Fruit fly (Drosophila melanogaster) whole organism, prepupa: ENCODE results near the gene CG4815.

Source experiments
- CG10631 ChIP-seq: fragments of 200-800 bp; sonication (Bioruptor generic); optimal IDR thresholded peaks from 2 replicates; lab custom pipeline; 2016; ENCODE audit warnings: missing biosample characterization, missing genetic modification characterization
- CG11902 ChIP-seq: fragments of 200-800 bp; sonication (Bioruptor generic); optimal IDR thresholded peaks from 3 replicates; lab custom pipeline; 2016; ENCODE audit warnings: missing biosample characterization, missing genetic modification characterization
- CG32006 ChIP-seq: fragments of 200-800 bp; sonication (Bioruptor generic); optimal IDR thresholded peaks from 3 replicates; lab custom pipeline; 2017; ENCODE audit warnings: missing biosample characterization, mild to moderate bottlenecking, missing genetic modification characterization
- CG34406 ChIP-seq: fragments of 200-800 bp; sonication (Bioruptor generic); optimal IDR thresholded peaks from 3 replicates; lab custom pipeline; 2016; ENCODE audit warnings: missing biosample characterization, missing genetic modification characterization
- CG6163 ChIP-seq: fragments of 200-800 bp; sonication (Bioruptor generic); IDR thresholded peaks from 3 replicates; pipeline ENCODE4 v1.3.6; 2022; ENCODE audit warnings: missing biosample characterization, missing genetic modification characterization
- CG6854 ChIP-seq: fragments of 200-800 bp; sonication (Bioruptor generic); optimal IDR thresholded peaks from 2 replicates; lab custom pipeline; 2017; ENCODE audit warnings: missing biosample characterization, mild to moderate bottlenecking, missing genetic modification characterization
- CG8119 ChIP-seq: fragments of 200-800 bp; sonication (Bioruptor generic); IDR thresholded peaks from 3 replicates; pipeline ENCODE4 v1.3.6; 2022; ENCODE audit warnings: missing biosample characterization, missing genetic modification characterization
- CG8632 ChIP-seq: fragments of 200-800 bp; sonication (Bioruptor generic); optimal IDR thresholded peaks from 3 replicates; lab custom pipeline; 2016; ENCODE audit warnings: missing biosample characterization, missing genetic modification characterization
- Eip75B ChIP-seq: fragments of 200-800 bp; sonication (Bioruptor generic); optimal IDR thresholded peaks from 3 replicates; lab custom pipeline; 2016; ENCODE audit warnings: missing biosample characterization, missing genetic modification characterization
- Eip78C ChIP-seq: fragments of 200-800 bp; sonication (Bioruptor generic); peaks from one replicate; lab custom pipeline; 2016; ENCODE audit warnings: missing biosample characterization, missing genetic modification characterization
- Eip93F ChIP-seq: fragments of 200-800 bp; sonication (Bioruptor generic); optimal IDR thresholded peaks from 2 replicates; lab custom pipeline; 2016; ENCODE audit warnings: missing biosample characterization, mild to moderate bottlenecking, missing genetic modification characterization
- Ets96B ChIP-seq: fragments of 200-800 bp; optimal IDR thresholded peaks from 2 replicates; lab custom pipeline; 2019; ENCODE audit warnings: missing biosample characterization, mild to moderate bottlenecking, missing genetic modification characterization, moderate library complexity
- Hr39 ChIP-seq: fragments of 200-800 bp; sonication (Bioruptor generic); optimal IDR thresholded peaks from 2 replicates; lab custom pipeline; 2016; ENCODE audit warnings: missing biosample characterization, missing genetic modification characterization
- Sox14 ChIP-seq: fragments of 200-800 bp; sonication (Bioruptor generic); optimal IDR thresholded peaks from 3 replicates; lab custom pipeline; 2016; ENCODE audit warnings: missing biosample characterization, missing genetic modification characterization
- acj6 ChIP-seq: fragments of 200-800 bp; sonication (Bioruptor generic); optimal IDR thresholded peaks from 3 replicates; lab custom pipeline; 2016; ENCODE audit warnings: missing biosample characterization, missing genetic modification characterization
- dsx ChIP-seq: fragments of 200-800 bp; optimal IDR thresholded peaks from 3 replicates; lab custom pipeline; 2019; ENCODE audit warnings: missing biosample characterization, mild to moderate bottlenecking, missing genetic modification characterization, moderate library complexity; ENCODE audit not compliant: poor library complexity, severe bottlenecking
- eg ChIP-seq: fragments of 200-800 bp; sonication (Bioruptor generic); IDR thresholded peaks from 3 replicates; pipeline ENCODE4 v1.3.6; 2022; ENCODE audit warnings: missing biosample characterization, missing genetic modification characterization
- esn ChIP-seq: fragments of 200-800 bp; sonication (Bioruptor generic); optimal IDR thresholded peaks from 2 replicates; lab custom pipeline; 2016; ENCODE audit warnings: missing biosample characterization, mild to moderate bottlenecking, missing genetic modification characterization, moderate library complexity
- fkh ChIP-seq: fragments of 200-800 bp; sonication (Bioruptor generic); optimal IDR thresholded peaks from 3 replicates; lab custom pipeline; 2017; ENCODE audit warnings: missing biosample characterization, mild to moderate bottlenecking, missing genetic modification characterization, moderate library complexity
- salr ChIP-seq, 2 experiments: fragments of 200-800 bp; sonication (Bioruptor generic); optimal IDR thresholded peaks; 3 replicates each; lab custom pipeline; 2016 to 2018; ENCODE audit warnings: missing biosample characterization in 2 of 2, missing genetic modification characterization in 2 of 2, mild to moderate bottlenecking in 1 of 2
- spab ChIP-seq: fragments of 200-800 bp; sonication (Bioruptor generic); optimal IDR thresholded peaks from 2 replicates; lab custom pipeline; 2017; ENCODE audit warnings: missing biosample characterization, mild to moderate bottlenecking, missing genetic modification characterization, missing genetic modification reagents
- ss ChIP-seq, 2 experiments: fragments of 200-800 bp; sonication (Bioruptor generic); optimal IDR thresholded peaks; 2 replicates in 1 of 2; 3 replicates in 1 of 2; lab custom pipeline; 2017 to 2018; ENCODE audit warnings: mild to moderate bottlenecking in 2 of 2, missing biosample characterization in 2 of 2, missing genetic modification characterization in 2 of 2, moderate library complexity in 1 of 2
- svp ChIP-seq: fragments of 200-800 bp; sonication (Bioruptor generic); peaks from one replicate; lab custom pipeline; 2016; ENCODE audit warnings: missing biosample characterization, missing genetic modification characterization
- vri ChIP-seq: fragments of 200-800 bp; sonication (Bioruptor generic); optimal IDR thresholded peaks from 3 replicates; lab custom pipeline; 2016; ENCODE audit warnings: missing biosample characterization, mild to moderate bottlenecking, missing genetic modification characterization

Gene CG4815

DNA sequence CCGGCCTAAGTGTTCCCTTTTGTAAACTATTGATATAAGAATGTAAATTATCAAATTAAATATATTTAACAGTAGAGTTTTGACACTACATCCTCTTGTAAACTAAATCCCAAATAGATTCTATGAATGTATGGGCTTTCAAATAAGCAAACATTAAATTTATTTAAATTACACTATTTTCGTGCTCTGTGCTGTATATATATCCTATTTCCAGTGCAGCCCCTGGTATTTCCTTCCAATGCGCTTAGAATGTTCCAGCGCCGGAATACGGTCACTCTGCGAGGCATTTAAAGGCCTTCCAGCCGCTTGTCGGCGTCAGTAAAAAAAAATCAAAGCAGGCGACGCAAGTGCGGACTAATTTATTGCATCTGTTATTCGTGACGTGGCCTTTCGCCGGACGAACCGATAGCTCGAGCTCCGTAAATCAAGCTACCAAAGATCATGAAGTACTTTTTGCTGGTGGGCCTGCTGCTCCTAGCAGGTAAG is 42.1 kb downstream of the CG4815 start, which contains the start of gene Gp93 (continued):
- TF ChIP-seq acj6 (GFP tag; lab: Kevin White, UChicago) = no peak
- TF ChIP-seq CG34406 (GFP tag; lab: Kevin White, UChicago) = peak; percentile 61
- peak; percentile 64; the same call in 2 of the 3 replicates for TF ChIP-seq CG8119 (GFP tag; lab: Robert Waterston, UW)
- TF ChIP-seq vri (GFP tag; lab: Kevin White, UChicago) = no peak
- peak; percentile 20 for TF ChIP-seq Eip75B (GFP tag; lab: Kevin White, UChicago)
- TF ChIP-seq CG6854 = peak; percentile 26
- no peak for TF ChIP-seq ss (GFP tag; optimal IDR thresholded peaks at IDR 0.05; lab: Kevin White, UChicago)
- TF ChIP-seq CG8632 (GFP tag; lab: Kevin White, UChicago) = peak; percentile 71
- TF ChIP-seq esn (GFP tag; lab: Kevin White, UChicago) = peak; percentile 74
- TF ChIP-seq fkh (GFP tag; lab: Kevin White, UChicago) = no peak

DNA sequence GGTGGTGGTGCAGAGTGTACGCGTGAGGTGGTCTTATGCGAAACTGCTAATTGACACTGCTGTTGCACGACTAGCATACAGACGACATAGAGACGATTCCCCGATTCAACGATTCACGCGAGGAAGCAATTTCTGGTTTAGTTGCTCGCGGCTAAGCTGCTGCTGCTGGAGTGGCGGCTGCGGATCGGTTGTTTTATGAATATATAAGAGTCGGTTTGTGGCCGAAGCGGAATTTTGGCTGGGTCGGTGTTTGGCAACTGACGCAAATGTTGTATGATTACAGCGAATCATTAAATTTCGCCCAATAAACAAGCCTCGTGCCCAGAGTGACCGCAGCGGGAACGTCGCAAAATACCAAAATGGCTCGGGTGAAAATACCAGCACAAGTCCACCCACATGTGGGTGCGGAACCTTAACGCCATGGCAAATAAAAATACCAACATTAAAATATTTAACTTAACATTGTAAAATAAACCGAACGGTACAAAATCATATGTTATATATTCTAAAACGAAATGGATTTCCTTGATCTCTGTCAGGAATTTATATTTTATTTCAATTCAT is 42.8 kb downstream of the CG4815 start, which contains the start of gene mfrn:
Gene mfrn, minus strand, starts transcription at position 340 of the 564 bp plus-strand sequence.
- TF ChIP-seq Sox14 (no peak), CG6854 (peak; percentile 7), CG32006 (GFP tag; lab: Kevin White, UChicago) (no peak), svp (GFP tag; lab: Kevin White, UChicago) (no peak)

DNA sequence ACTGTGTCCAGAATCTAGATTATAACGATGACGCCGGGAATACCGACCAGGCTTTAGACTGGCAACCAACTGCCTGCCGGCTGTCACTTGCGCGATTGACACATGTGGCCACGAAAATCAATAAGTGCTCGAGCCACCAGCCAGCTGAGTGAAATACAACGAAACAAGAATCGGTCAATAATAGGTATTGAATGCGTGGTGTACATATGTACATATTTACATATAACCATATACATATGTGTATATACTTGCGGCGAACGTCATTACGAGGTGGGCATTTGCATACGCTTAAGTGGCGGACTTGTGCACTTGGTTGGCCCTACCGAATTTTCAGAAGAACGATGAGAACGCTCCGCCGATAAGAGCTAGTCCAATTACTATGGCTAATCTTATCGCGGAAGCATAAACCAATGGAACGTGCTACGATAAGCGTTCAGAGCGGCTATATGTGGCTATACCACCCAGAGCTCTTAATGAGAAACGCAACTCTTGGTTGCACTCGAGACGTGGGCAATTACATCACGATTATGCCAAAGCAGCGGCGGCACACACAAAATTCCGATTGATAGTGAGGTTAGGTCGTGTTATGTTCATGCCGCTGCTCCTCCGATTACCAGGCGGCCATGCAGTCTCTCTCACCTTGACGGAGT is 43.9 kb downstream of the CG4815 start:
- no peak for TF ChIP-seq salr (GFP tag; optimal IDR thresholded peaks at IDR 0.05; lab: Kevin White, UChicago)
- TF ChIP-seq CG11902 (GFP tag; lab: Kevin White, UChicago) = no peak
- no peak for TF ChIP-seq CG8119 (GFP tag; lab: Robert Waterston, UW)
- TF ChIP-seq Eip93F (GFP tag; lab: Kevin White, UChicago) = no peak
- no peak for TF ChIP-seq Sox14
- peak; percentile 33 for TF ChIP-seq Eip78C (GFP tag; lab: Kevin White, UChicago)
- TF ChIP-seq dsx (GFP tag; lab: Kevin White, UChicago) = no peak
- TF ChIP-seq CG10631 (GFP tag; lab: Kevin White, UChicago) = no peak
- no peak for TF ChIP-seq Ets96B (tag; lab: Kevin White, UChicago)
- peak; percentile 75 for TF ChIP-seq vri (GFP tag; lab: Kevin White, UChicago)
- TF ChIP-seq CG6163 (GFP tag; lab: Robert Waterston, UW) = no peak
- TF ChIP-seq svp (GFP tag; lab: Kevin White, UChicago) = no peak
- TF ChIP-seq CG34406 (GFP tag; lab: Kevin White, UChicago) = no peak
- peak; percentile 85 for TF ChIP-seq fkh (GFP tag; lab: Kevin White, UChicago)
- no peak for TF ChIP-seq eg (GFP tag; lab: Robert Waterston, UW)

DNA sequence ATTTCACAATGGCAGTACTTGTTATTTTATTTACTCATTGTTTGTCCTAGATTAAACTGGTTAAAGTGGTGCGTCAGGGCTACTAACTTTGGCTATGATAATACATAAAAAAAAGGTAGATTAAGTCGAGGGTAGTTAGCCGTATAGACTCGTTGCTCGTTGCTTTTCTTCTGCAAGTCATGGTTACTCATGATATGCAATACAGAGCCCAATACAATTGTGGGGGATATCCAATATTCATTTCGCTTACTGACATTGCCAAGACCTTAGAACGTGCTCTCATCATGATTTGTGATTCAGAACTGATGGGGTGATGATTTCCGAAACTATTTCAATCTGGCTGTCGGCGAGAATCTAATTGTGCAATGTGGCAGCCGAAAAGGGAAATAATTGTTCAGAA is 45.2 kb downstream of the CG4815 start:
- TF ChIP-seq Hr39 = no peak
- no peak for TF ChIP-seq spab (GFP tag; lab: Kevin White, UChicago)
- TF ChIP-seq Eip78C (GFP tag; lab: Kevin White, UChicago) = peak; percentile 49
